Worm (Caenorhabditis elegans): ENCODE data around the gene mnat-1.

- no peak for TF ChIP-seq unc-130 (tag; optimal IDR thresholded peaks at IDR 0.05)
- TF ChIP-seq elt-2 (tag; optimal IDR thresholded peaks at IDR 0.05): peak; percentile 62
- TF ChIP-seq aha-1 (tag; optimal IDR thresholded peaks at IDR 0.05): no peak
Observed at ce11 chrII:2438180-2438579, 40.3 kb downstream of the mnat-1 start.
